Worm (Caenorhabditis elegans): Measurements from ENCODE around the gene T28H10.2.
A peak's percentile ranks its signal among the peaks of the same experiment; 100 is the strongest.

T28H10.2 gene

DNA sequence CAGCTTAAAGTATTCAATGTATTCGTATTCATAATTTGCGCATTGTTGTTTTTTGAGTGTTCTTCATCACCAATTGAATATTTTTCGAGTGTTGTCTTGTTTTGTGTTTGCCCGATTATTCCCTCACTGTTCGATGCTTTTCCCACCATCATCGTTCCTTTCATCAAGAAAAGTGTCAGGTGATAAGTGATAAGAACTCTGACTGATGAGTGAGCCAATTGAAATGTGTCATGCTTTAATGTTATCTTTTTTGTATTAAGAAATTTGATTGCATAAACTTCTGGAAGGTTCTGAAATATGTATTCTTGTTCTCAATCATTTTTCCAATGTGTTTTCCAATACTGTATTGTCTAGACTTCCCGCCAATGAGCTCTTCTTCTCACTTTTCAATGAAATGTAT lies 37.4 kb downstream of the T28H10.2 start (continued):
- TF ChIP-seq dpl-1 (GFP tag; optimal IDR thresholded peaks at IDR 0.05) (no peak), ces-1 (GFP tag; optimal IDR thresholded peaks at IDR 0.05) (no peak), nhr-48 (tag; optimal IDR thresholded peaks at IDR 0.05) (no peak), F44E2.7 (GFP tag; IDR thresholded peaks at IDR 0.05) (no peak), nhr-28 (tag; optimal IDR thresholded peaks at IDR 0.05) (peak; percentile 62), madf-9 (GFP tag; conservative IDR thresholded peaks at IDR 0.05) (no peak), arid-1 (GFP tag; conservative IDR thresholded peaks at IDR 0.05) (no peak)

- TF ChIP-seq F26F4.8 (GFP tag; conservative IDR thresholded peaks at IDR 0.05), result no peak
- TF ChIP-seq unc-62 (GFP tag; optimal IDR thresholded peaks at IDR 0.05 in 1 of 2), result peak in 1 of 2 experiments; percentile 96
- no peak for TF ChIP-seq unc-62 (tag; optimal IDR thresholded peaks at IDR 0.05)
Measured at ce11 chrV:12470324-12470723, 42.4 kb downstream of the T28H10.2 start.

ce11 chrV:12468363-12468762 lies 44.4 kb downstream of the T28H10.2 start, which contains the start of gene F28C1.3:
Gene F28C1.3, plus strand, starts transcription at chrV:12468663.
- no peak for TF ChIP-seq ceh-28 (tag; optimal IDR thresholded peaks at IDR 0.05)
- TF ChIP-seq skn-1 (tag; optimal IDR thresholded peaks at IDR 0.05), result no peak

ce11 chrV:12467755-12468154 lies 45.0 kb downstream of the T28H10.2 start:
- TF ChIP-seq saeg-2 (GFP tag; IDR thresholded peaks at IDR 0.05) (no peak), daf-12 (tag; optimal IDR thresholded peaks at IDR 0.05) (no peak), nhr-28 (tag; optimal IDR thresholded peaks at IDR 0.05) (peak; percentile 94), aha-1 (tag) (no peak), D1046.2 (GFP tag; IDR thresholded peaks at IDR 0.05) (no peak), madf-9 (GFP tag; conservative IDR thresholded peaks at IDR 0.05) (no peak), lin-29 (GFP tag; IDR thresholded peaks at IDR 0.05) (no peak), snpc-1.2 (GFP tag; IDR thresholded peaks at IDR 0.05) (no peak), lin-1 (GFP tag; IDR thresholded peaks at IDR 0.05) (peak; percentile 45; the same call in 1 of the 2 replicates), nhr-77 (tag; optimal IDR thresholded peaks at IDR 0.05) (peak; percentile 71), tra-1 (GFP tag; IDR thresholded peaks at IDR 0.05) (peak; percentile 52; the same call in 1 of the 2 replicates), nhr-102 (tag; optimal IDR thresholded peaks at IDR 0.05) (peak; percentile 37), unc-39 (tag; optimal IDR thresholded peaks at IDR 0.05) (no peak), hlh-11 (tag; optimal IDR thresholded peaks at IDR 0.05) (peak; percentile 89), ama-1 (optimal IDR thresholded peaks at IDR 0.05) (no peak), lin-13 (GFP tag; optimal IDR thresholded peaks at IDR 0.05) (no peak), ctbp-1 (GFP tag; IDR thresholded peaks at IDR 0.05) (no peak), unc-62 (GFP tag; optimal IDR thresholded peaks at IDR 0.05 in 1 of 2) (peak in 1 of 2 experiments; percentile 72), unc-62 (tag; optimal IDR thresholded peaks at IDR 0.05) (no peak), nhr-11 (tag; optimal IDR thresholded peaks at IDR 0.05) (peak; percentile 9), pqm-1 (tag; optimal IDR thresholded peaks at IDR 0.05) (peak; percentile 96), dve-1 (tag; optimal IDR thresholded peaks at IDR 0.05; ENCODE audit: insufficient read depth) (peak; percentile 71), Y105C5A.15 (GFP tag; IDR thresholded peaks at IDR 0.05) (no peak), php-3 (GFP tag; IDR thresholded peaks at IDR 0.05) (peak; percentile 90), daf-16 (GFP tag; optimal IDR thresholded peaks at IDR 0.05) (no peak), daf-16 (tag; optimal IDR thresholded peaks at IDR 0.05) (peak; percentile 93), dmd-6 (GFP tag; IDR thresholded peaks at IDR 0.05) (peak; percentile 93), fos-1 (tag; optimal IDR thresholded peaks at IDR 0.05) (peak; percentile 11), mes-2 (tag; optimal IDR thresholded peaks at IDR 0.05; ENCODE audit: poor library complexity, severe bottlenecking) (peak; percentile 42)

Data from whole organism, L4 larva.